Worm (Caenorhabditis elegans) whole organism, L4/young adult: ENCODE data around the gene K09C4.9.

ENCODE experiments used
- W03F9.2 ChIP-seq: fragments of 150-350 bp; optimal IDR thresholded peaks from 2 replicates; lab custom pipeline; 2014; ENCODE audit warnings: missing biosample characterization, missing genetic modification characterization
- dao-5 ChIP-seq: sonication (generic microtip); optimal IDR thresholded peaks from 2 replicates; lab custom pipeline; 2016; ENCODE audit warnings: missing genotype, missing genetic modification characterization, moderate library complexity, missing compliant biosample characterization
- him-1 ChIP-seq: sonication (generic microtip); optimal IDR thresholded peaks from 2 replicates; lab custom pipeline; 2016; ENCODE audit warnings: missing genotype, missing genetic modification reagents, missing genetic modification characterization, missing compliant biosample characterization

The K09C4.9 gene

ce11 chrX:3291948-3292347, 20.4 kb upstream of the K09C4.9 start:
- no peak for TF ChIP-seq him-1 (tag; lab: Kevin White, UChicago)
- TF ChIP-seq W03F9.2 (tag; lab: Kevin White, UChicago), result no peak
- TF ChIP-seq dao-5 (tag; lab: Kevin White, UChicago), result no peak

- no peak for TF ChIP-seq W03F9.2 (tag; lab: Kevin White, UChicago)
These were observed 18.6 kb upstream of the K09C4.9 start for ce11 chrX:3290147-3290546.

ce11 chrX:3289183-3289582, 17.6 kb upstream of the K09C4.9 start, which contains the start of gene K09C4.4:
Gene K09C4.4, plus strand, starts transcription at chrX:3289483.
- no peak for TF ChIP-seq W03F9.2 (tag; lab: Kevin White, UChicago)
- TF ChIP-seq dao-5 (tag; lab: Kevin White, UChicago), result no peak
- no peak for TF ChIP-seq him-1 (tag; lab: Kevin White, UChicago)

DNA sequence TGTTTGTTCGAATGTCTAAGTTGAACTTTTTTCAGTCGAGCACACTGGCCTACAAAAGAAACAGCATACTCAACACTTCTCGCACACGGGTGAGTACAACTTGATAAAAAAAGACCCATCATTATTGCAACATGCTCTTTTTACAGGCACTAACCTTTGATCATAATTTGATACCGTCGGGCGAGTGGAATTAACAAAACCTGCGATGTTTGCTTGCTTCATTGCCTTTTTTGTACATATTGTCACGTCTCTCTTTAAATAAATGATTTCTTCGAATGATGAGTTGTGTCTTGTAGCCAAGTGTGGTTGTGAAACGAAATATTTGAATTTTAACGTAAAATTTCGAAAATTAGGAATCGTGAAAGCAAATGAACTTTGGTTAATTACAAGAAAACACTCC, 13.9 kb upstream of the K09C4.9 start:
- TF ChIP-seq W03F9.2 (tag; lab: Kevin White, UChicago) (no peak), dao-5 (tag; lab: Kevin White, UChicago) (no peak), him-1 (tag; lab: Kevin White, UChicago) (no peak)

ce11 chrX:3284967-3285366, 13.4 kb upstream of the K09C4.9 start:
- TF ChIP-seq dao-5 (tag; lab: Kevin White, UChicago) (no peak), him-1 (tag; lab: Kevin White, UChicago) (no peak), W03F9.2 (tag; lab: Kevin White, UChicago) (no peak)

DNA sequence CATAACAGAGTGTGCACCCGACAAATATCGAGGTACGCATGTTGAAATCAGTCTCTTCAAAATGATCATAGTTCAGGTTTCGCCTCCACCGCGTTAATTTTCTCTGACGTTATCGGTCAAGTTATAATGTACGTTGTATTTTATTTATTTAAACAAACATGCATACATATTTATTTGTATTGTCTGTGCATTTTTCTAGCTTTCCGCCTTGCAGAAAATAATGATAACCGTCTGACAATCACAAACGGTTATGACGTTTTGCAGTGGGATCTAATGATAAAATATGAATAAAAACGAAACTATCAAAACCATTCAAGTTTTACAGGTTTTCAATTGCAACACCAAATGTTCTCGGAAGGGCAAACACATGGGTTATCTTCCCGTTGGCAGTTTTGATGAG, 11.6 kb upstream of the K09C4.9 start:
- TF ChIP-seq him-1 (tag; lab: Kevin White, UChicago) (no peak), dao-5 (tag; lab: Kevin White, UChicago) (no peak), W03F9.2 (tag; lab: Kevin White, UChicago) (no peak)

ce11 chrX:3282306-3282705, 10.7 kb upstream of the K09C4.9 start, which contains the start of gene K09C4.5:
Gene K09C4.5, plus strand, starts transcription at chrX:3282631.
- no peak for TF ChIP-seq dao-5 (tag; lab: Kevin White, UChicago)

- TF ChIP-seq him-1 (tag; lab: Kevin White, UChicago) (no peak), dao-5 (tag; lab: Kevin White, UChicago) (no peak), W03F9.2 (tag; lab: Kevin White, UChicago) (no peak)
These were observed 8.6 kb upstream of the K09C4.9 start, which contains the start of gene K09C4.10 for ce11 chrX:3280130-3280529. Gene K09C4.10, minus strand, starts transcription at chrX:3280230.

DNA sequence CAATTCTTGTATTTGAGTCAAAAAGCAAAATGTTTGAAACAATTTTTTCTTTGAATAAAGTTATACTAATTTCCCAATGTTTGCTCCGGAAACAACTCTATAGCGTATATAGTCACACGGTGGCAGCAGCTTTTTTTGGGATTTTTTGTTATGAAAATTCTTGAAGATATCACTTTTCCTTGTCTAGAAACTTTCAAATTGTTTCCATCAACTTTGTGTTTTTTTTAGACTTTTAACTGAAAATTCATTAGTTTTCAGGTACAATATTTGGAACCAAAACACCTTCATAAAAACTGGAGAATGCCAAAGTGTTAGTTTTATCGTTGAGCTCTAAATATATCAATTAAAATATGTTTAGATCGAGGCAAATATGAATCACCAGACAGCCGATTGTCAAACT, 1.0 kb upstream of the K09C4.9 start, which contains the start of gene K09C4.7:
K09C4.7 (plus strand) TSS at position 301 of the 400 bp plus-strand sequence.
- no peak for TF ChIP-seq W03F9.2 (tag; lab: Kevin White, UChicago)

- TF ChIP-seq W03F9.2 (tag; lab: Kevin White, UChicago) (no peak), him-1 (tag; lab: Kevin White, UChicago) (no peak), dao-5 (tag; lab: Kevin White, UChicago) (no peak)
These were observed 767 bp downstream of the K09C4.9 start, which contains the start of gene sul-1 for ce11 chrX:3270806-3271205. Gene sul-1, minus strand, starts transcription at chrX:3270906.

- no peak for TF ChIP-seq W03F9.2 (tag; lab: Kevin White, UChicago)
- no peak for TF ChIP-seq dao-5 (tag; lab: Kevin White, UChicago)
- no peak for TF ChIP-seq him-1 (tag; lab: Kevin White, UChicago)
These were observed 9.0 kb downstream of the K09C4.9 start, which contains the start of gene fbxb-71 for ce11 chrX:3262600-3262999. Gene fbxb-71, plus strand, starts transcription at chrX:3262900.

ce11 chrX:3260509-3260908, 11.1 kb downstream of the K09C4.9 start, which contains the start of gene lbp-2:
Gene lbp-2, plus strand, starts transcription at chrX:3260610.
- no peak for TF ChIP-seq W03F9.2 (tag; lab: Kevin White, UChicago)
- TF ChIP-seq dao-5 (tag; lab: Kevin White, UChicago), result no peak
- TF ChIP-seq him-1 (tag; lab: Kevin White, UChicago), result no peak

DNA sequence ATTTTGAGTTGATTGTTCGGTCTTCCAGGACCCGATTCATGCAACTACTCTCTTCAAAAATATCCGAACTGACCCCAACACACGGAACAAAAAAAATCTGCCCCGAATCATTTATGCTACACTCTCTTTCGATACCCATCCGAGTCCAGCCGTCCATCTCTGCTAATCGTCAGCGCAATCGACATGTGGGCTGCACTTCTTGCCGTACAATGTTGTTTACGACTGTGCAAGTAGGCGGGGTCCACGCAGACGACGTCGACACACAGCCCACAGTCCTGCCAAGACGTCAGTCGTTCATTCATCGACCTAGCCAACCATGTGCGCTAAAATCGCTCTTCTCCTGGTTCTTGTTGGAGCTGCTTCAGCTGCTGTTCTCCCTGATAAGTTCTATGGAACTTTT, 12.7 kb downstream of the K09C4.9 start, which contains the start of gene lbp-1:
lbp-1 (plus strand) TSS at position 301 of the 400 bp plus-strand sequence.
- TF ChIP-seq W03F9.2 (tag; lab: Kevin White, UChicago) (no peak), dao-5 (tag; lab: Kevin White, UChicago) (no peak), him-1 (tag; lab: Kevin White, UChicago) (no peak)

DNA sequence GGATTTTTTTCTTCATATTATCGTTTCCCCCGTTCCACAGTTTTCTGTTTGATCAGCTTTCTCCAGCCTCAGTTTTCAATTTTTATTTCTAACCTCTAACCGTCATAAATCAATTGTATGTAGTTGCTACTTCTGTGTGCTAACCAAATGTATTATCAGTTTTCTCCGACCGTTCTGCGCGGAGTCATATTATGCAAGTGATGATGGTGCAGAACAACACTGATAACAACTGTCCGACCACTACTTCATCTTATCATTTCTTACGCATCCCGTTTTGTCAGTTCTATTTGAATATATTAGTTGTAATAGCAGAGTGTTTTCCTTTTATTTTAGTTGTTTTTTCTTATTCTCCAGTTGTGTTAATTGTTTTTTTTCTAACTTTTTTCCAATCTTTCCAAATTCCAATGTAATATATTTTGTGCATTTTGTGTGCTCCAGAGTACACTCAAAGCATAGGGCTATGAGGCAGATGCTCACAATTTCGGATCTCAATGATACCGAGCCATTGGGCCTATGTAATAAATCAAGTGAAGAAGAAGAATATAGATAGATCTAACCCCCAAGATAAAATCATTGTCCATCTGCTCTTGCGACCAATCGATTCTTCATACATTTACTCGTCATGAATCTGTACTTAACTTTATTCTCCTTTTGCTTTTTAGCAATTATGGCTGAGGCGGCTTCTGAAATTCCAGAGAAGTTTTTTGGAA, 14.6 kb downstream of the K09C4.9 start, which contains the start of gene lbp-3:
lbp-3 (plus strand) TSS at position 589 of the 710 bp plus-strand sequence.
- no peak for TF ChIP-seq him-1 (tag; lab: Kevin White, UChicago)
- TF ChIP-seq dao-5 (tag; lab: Kevin White, UChicago), result no peak
